Worm (Caenorhabditis elegans) whole organism, late embryonic: Measurements from ENCODE around the gene nhr-152.

Source experiments
- F13H6.1 ChIP-seq: sonication (generic microtip); optimal IDR thresholded peaks from 2 replicates; lab custom pipeline; 2016; ENCODE audit warnings: missing genetic modification characterization, missing compliant biosample characterization
- K02D7.2 ChIP-seq: sonication (generic microtip); optimal IDR thresholded peaks from 2 replicates; lab custom pipeline; 2017; ENCODE audit warnings: mild to moderate bottlenecking, missing genetic modification characterization, missing compliant biosample characterization
- K09A11.1 ChIP-seq: sonication (generic microtip); optimal IDR thresholded peaks from 2 replicates; lab custom pipeline; 2017; ENCODE audit warnings: antibody characterized with exemption, mild to moderate bottlenecking, missing genetic modification characterization, missing compliant biosample characterization; ENCODE audit not compliant: insufficient read depth
- T23F11.4 ChIP-seq: fragments of 200-800 bp; sonication (Bioruptor generic); optimal IDR thresholded peaks from 2 replicates; lab custom pipeline; 2018; ENCODE audit warnings: mild to moderate bottlenecking, missing genetic modification characterization, missing compliant biosample characterization
- Y22D7AL.16 ChIP-seq: sonication (generic microtip); optimal IDR thresholded peaks from 2 replicates; lab custom pipeline; 2016; ENCODE audit warnings: missing genetic modification characterization, missing compliant biosample characterization
- ceh-18 ChIP-seq: sonication (generic microtip); optimal IDR thresholded peaks from 2 replicates; lab custom pipeline; 2016; ENCODE audit warnings: missing genetic modification characterization, missing compliant biosample characterization
- ceh-19 ChIP-seq: fragments of 200-800 bp; sonication (Bioruptor generic); optimal IDR thresholded peaks from 2 replicates; lab custom pipeline; 2018; ENCODE audit warnings: mild to moderate bottlenecking, missing genetic modification characterization, missing compliant biosample characterization
- ceh-2 ChIP-seq: sonication (generic microtip); optimal IDR thresholded peaks from 2 replicates; lab custom pipeline; 2016; ENCODE audit warnings: missing genotype, missing genetic modification characterization, missing compliant biosample characterization
- ceh-22 ChIP-seq: sonication (generic microtip); optimal IDR thresholded peaks from 2 replicates; lab custom pipeline; 2017; ENCODE audit warnings: missing biosample characterization, missing genetic modification characterization
- ceh-24 ChIP-seq: sonication (generic microtip); optimal IDR thresholded peaks from 2 replicates; lab custom pipeline; 2016; ENCODE audit warnings: mild to moderate bottlenecking, missing genetic modification characterization, missing compliant biosample characterization
- ceh-31 ChIP-seq: sonication (generic microtip); optimal IDR thresholded peaks from 2 replicates; lab custom pipeline; 2016; ENCODE audit warnings: missing genetic modification characterization, missing compliant biosample characterization
- ceh-34 ChIP-seq: sonication (generic microtip); optimal IDR thresholded peaks from 2 replicates; lab custom pipeline; 2016; ENCODE audit warnings: mild to moderate bottlenecking, missing genetic modification characterization, missing compliant biosample characterization
- ceh-45 ChIP-seq: fragments of 200-800 bp; sonication (Bioruptor generic); IDR thresholded peaks from 2 replicates; pipeline ENCODE4 v1.3.6; 2022; ENCODE audit warnings: missing genetic modification reagents, missing genetic modification characterization, missing compliant biosample characterization
- ceh-48 ChIP-seq: sonication (generic microtip); optimal IDR thresholded peaks from 2 replicates; lab custom pipeline; 2016; ENCODE audit warnings: missing genetic modification characterization, inconsistent platforms, missing compliant biosample characterization
- ceh-6 ChIP-seq: fragments of 200-800 bp; sonication (Bioruptor generic); optimal IDR thresholded peaks from 2 replicates; lab custom pipeline; 2018; ENCODE audit warnings: mild to moderate bottlenecking, missing genetic modification characterization, missing compliant biosample characterization
- ceh-9 ChIP-seq: sonication (generic microtip); optimal IDR thresholded peaks from 2 replicates; lab custom pipeline; 2016; ENCODE audit warnings: mild to moderate bottlenecking, missing genetic modification characterization, inconsistent platforms, missing compliant biosample characterization
- che-1 ChIP-seq: sonication (generic microtip); optimal IDR thresholded peaks from 2 replicates; lab custom pipeline; 2016; ENCODE audit warnings: mild to moderate bottlenecking, missing genetic modification characterization, missing compliant biosample characterization
- dmd-4 ChIP-seq: sonication (generic microtip); optimal IDR thresholded peaks from 2 replicates; lab custom pipeline; 2016; ENCODE audit warnings: borderline replicate concordance, missing genetic modification characterization, missing compliant biosample characterization
- dve-1 ChIP-seq: sonication (generic microtip); optimal IDR thresholded peaks from 2 replicates; lab custom pipeline; 2017; ENCODE audit warnings: antibody characterized with exemption, mild to moderate bottlenecking, missing genetic modification characterization, missing compliant biosample characterization
- elt-2 ChIP-seq: sonication (generic microtip); optimal IDR thresholded peaks from 2 replicates; lab custom pipeline; 2016; ENCODE audit warnings: missing genetic modification reagents, missing genetic modification characterization, missing compliant biosample characterization
- elt-4 ChIP-seq: sonication (generic microtip); optimal IDR thresholded peaks from 2 replicates; lab custom pipeline; 2016; ENCODE audit warnings: missing genetic modification characterization, missing compliant biosample characterization
- eyg-1 ChIP-seq: sonication (generic microtip); optimal IDR thresholded peaks from 2 replicates; lab custom pipeline; 2016; ENCODE audit warnings: missing genotype, missing genetic modification characterization, missing compliant biosample characterization
- fkh-6 ChIP-seq: sonication (generic microtip); optimal IDR thresholded peaks from 2 replicates; lab custom pipeline; 2016; ENCODE audit warnings: missing genetic modification characterization, missing compliant biosample characterization
- hlh-13 ChIP-seq: fragments of 200-800 bp; sonication (Bioruptor generic); optimal IDR thresholded peaks from 2 replicates; lab custom pipeline; 2018; ENCODE audit warnings: mild to moderate bottlenecking, missing genetic modification characterization, missing compliant biosample characterization
- hlh-15 ChIP-seq: sonication (generic microtip); optimal IDR thresholded peaks from 2 replicates; lab custom pipeline; 2016; ENCODE audit warnings: missing genetic modification characterization, missing compliant biosample characterization
- hlh-30 ChIP-seq: sonication (generic microtip); optimal IDR thresholded peaks from 2 replicates; lab custom pipeline; 2017; ENCODE audit warnings: antibody characterized with exemption, missing genetic modification characterization, missing compliant biosample characterization; ENCODE audit not compliant: insufficient read depth
- hlh-6 ChIP-seq: sonication (generic microtip); optimal IDR thresholded peaks from 2 replicates; lab custom pipeline; 2016; ENCODE audit warnings: missing genotype, missing genetic modification characterization, missing compliant biosample characterization
- hlh-8 ChIP-seq: sonication (generic microtip); optimal IDR thresholded peaks from 2 replicates; lab custom pipeline; 2016; ENCODE audit warnings: missing genotype, missing genetic modification characterization, missing compliant biosample characterization
- lim-6 ChIP-seq: sonication (generic microtip); optimal IDR thresholded peaks from 2 replicates; lab custom pipeline; 2016; ENCODE audit warnings: missing genetic modification characterization, missing compliant biosample characterization
- madf-2 ChIP-seq: sonication (generic microtip); optimal IDR thresholded peaks from 2 replicates; lab custom pipeline; 2017; ENCODE audit warnings: missing genetic modification characterization, missing compliant biosample characterization
- mec-3 ChIP-seq: sonication (generic microtip); optimal IDR thresholded peaks from 2 replicates; lab custom pipeline; 2016; ENCODE audit warnings: borderline replicate concordance, missing genetic modification characterization, missing compliant biosample characterization
- nfya-1 ChIP-seq: sonication (generic microtip); optimal IDR thresholded peaks from 2 replicates; lab custom pipeline; 2017; ENCODE audit warnings: missing genetic modification characterization, mild to moderate bottlenecking, missing compliant biosample characterization, antibody characterized with exemption, moderate library complexity
- odd-2 ChIP-seq: sonication (generic microtip); optimal IDR thresholded peaks from 2 replicates; lab custom pipeline; 2017; ENCODE audit warnings: antibody characterized with exemption, mild to moderate bottlenecking, missing genetic modification characterization, missing compliant biosample characterization
- pag-3 ChIP-seq: sonication (generic microtip); optimal IDR thresholded peaks from 2 replicates; lab custom pipeline; 2016; ENCODE audit warnings: missing compliant biosample characterization, missing genetic modification characterization, borderline replicate concordance
- pat-9 ChIP-seq: fragments of 200-800 bp; sonication (Bioruptor generic); optimal IDR thresholded peaks from 2 replicates; lab custom pipeline; 2018; ENCODE audit warnings: mild to moderate bottlenecking, missing genetic modification characterization, moderate library complexity, missing compliant biosample characterization
- pha-2 ChIP-seq: sonication (generic microtip); optimal IDR thresholded peaks from 2 replicates; lab custom pipeline; 2017; ENCODE audit warnings: mild to moderate bottlenecking, missing genetic modification characterization, missing compliant biosample characterization
- pha-4 ChIP-seq: fragments of 150-350 bp; optimal IDR thresholded peaks from 2 replicates; lab custom pipeline; 2018; ENCODE audit warnings: missing biosample characterization, missing genetic modification reagents, missing genetic modification characterization
- pqm-1 ChIP-seq: sonication (generic microtip); optimal IDR thresholded peaks from 2 replicates; lab custom pipeline; 2016; ENCODE audit warnings: missing genetic modification characterization, missing compliant biosample characterization
- pros-1 ChIP-seq: fragments of 150-350 bp; optimal IDR thresholded peaks from 2 replicates; lab custom pipeline; 2014; ENCODE audit warnings: missing biosample characterization, missing genetic modification reagents, missing genetic modification characterization
- ref-2 ChIP-seq: sonication (generic microtip); optimal IDR thresholded peaks from 2 replicates; lab custom pipeline; 2016; ENCODE audit warnings: missing genetic modification characterization, missing compliant biosample characterization
- sdc-2 ChIP-seq: sonication (generic microtip); optimal IDR thresholded peaks from 2 replicates; lab custom pipeline; 2016; ENCODE audit warnings: missing genotype, missing genetic modification characterization, missing compliant biosample characterization
- sox-2 ChIP-seq: fragments of 200-800 bp; sonication (Bioruptor generic); IDR thresholded peaks from 2 replicates; pipeline ENCODE4 v1.3.6; 2022; ENCODE audit warnings: missing genetic modification reagents, missing genetic modification characterization, missing compliant biosample characterization
- sox-4 ChIP-seq: sonication (generic microtip); optimal IDR thresholded peaks from 2 replicates; lab custom pipeline; 2017; ENCODE audit warnings: mild to moderate bottlenecking, missing genetic modification characterization, inconsistent platforms, missing compliant biosample characterization
- syd-9 ChIP-seq: sonication (generic microtip); optimal IDR thresholded peaks from 2 replicates; lab custom pipeline; 2016; ENCODE audit warnings: mild to moderate bottlenecking, missing genetic modification characterization, moderate library complexity, missing compliant biosample characterization
- unc-3 ChIP-seq, 2 experiments: fragments of 200-800 bp in 1 of 2; sonication (Bioruptor generic) in 1 of 2; sonication (generic microtip) in 1 of 2; conservative IDR thresholded peaks in 1 of 2; optimal IDR thresholded peaks in 1 of 2; 2 replicates each; pipeline versions ENCODE4 v1.3.6 to Lab custom; 2016 to 2022; ENCODE audit warnings: missing compliant biosample characterization in 2 of 2, missing genetic modification characterization in 2 of 2, missing genetic modification reagents in 1 of 2
- unc-42 ChIP-seq: sonication (generic microtip); optimal IDR thresholded peaks from 2 replicates; lab custom pipeline; 2016; ENCODE audit warnings: missing genotype, missing genetic modification characterization, missing compliant biosample characterization
- unc-86 ChIP-seq: sonication (generic microtip); optimal IDR thresholded peaks from 2 replicates; lab custom pipeline; 2016; ENCODE audit warnings: missing genetic modification characterization, missing compliant biosample characterization
- ztf-16 ChIP-seq: sonication (generic microtip); optimal IDR thresholded peaks from 2 replicates; lab custom pipeline; 2017; ENCODE audit warnings: missing genetic modification characterization, missing compliant biosample characterization

Gene nhr-152

ce11 chrV:7728003-7728678 is 42.0 kb downstream of the nhr-152 start (continued):
- no peak for TF ChIP-seq K09A11.1 (tag; lab: Kevin White, UChicago)
- no peak for TF ChIP-seq eyg-1 (tag; lab: Kevin White, UChicago)
- TF ChIP-seq T23F11.4 (GFP tag; lab: Kevin White, UChicago) = peak; percentile 19
- no peak for TF ChIP-seq unc-3 (GFP tag; conservative IDR thresholded peaks at IDR 0.05; lab: Robert Waterston, UW)
- peak; percentile 51 for TF ChIP-seq unc-3 (tag; optimal IDR thresholded peaks at IDR 0.05; lab: Kevin White, UChicago)
- peak; percentile 29 for TF ChIP-seq hlh-13 (GFP tag; lab: Kevin White, UChicago)
- TF ChIP-seq mec-3 (tag; lab: Kevin White, UChicago) = no peak
- peak; percentile 47 for TF ChIP-seq ceh-19 (GFP tag; lab: Kevin White, UChicago)
- TF ChIP-seq pha-4 = no peak
- no peak for TF ChIP-seq ztf-16 (tag; lab: Kevin White, UChicago)
- no peak for TF ChIP-seq ceh-9
- no peak for TF ChIP-seq madf-2 (tag; lab: Kevin White, UChicago)
- no peak for TF ChIP-seq F13H6.1 (tag; lab: Kevin White, UChicago)
- no peak for TF ChIP-seq pha-2
- TF ChIP-seq ceh-6 = no peak
- TF ChIP-seq hlh-30 (tag; lab: Kevin White, UChicago) = no peak
- TF ChIP-seq pqm-1 (tag; lab: Kevin White, UChicago) = no peak
- no peak for TF ChIP-seq pag-3 (tag; lab: Kevin White, UChicago)
- peak; percentile 63 for TF ChIP-seq ceh-48 (tag; lab: Kevin White, UChicago)
- TF ChIP-seq unc-86 (tag; lab: Kevin White, UChicago) = no peak
- TF ChIP-seq ref-2 = peak; percentile 11
- peak; percentile 84 for TF ChIP-seq ceh-34
- peak; percentile 95 for TF ChIP-seq unc-42

ce11 chrV:7728679-7729027 is 42.5 kb downstream of the nhr-152 start, which contains the start of gene Y97E10C.1:
TSS of gene Y97E10C.1 (plus strand) at chrV:7728879.
- TF ChIP-seq ceh-18 (tag; lab: Kevin White, UChicago) (no peak), hlh-6 (tag; lab: Kevin White, UChicago) (no peak), ceh-45 (GFP tag; lab: Robert Waterston, UW) (no peak), odd-2 (no peak), elt-4 (tag; lab: Kevin White, UChicago) (no peak), ceh-19 (GFP tag; lab: Kevin White, UChicago) (no peak)

- TF ChIP-seq ceh-9 (no peak), sox-2 (no peak), Y22D7AL.16 (no peak), pha-2 (no peak), T23F11.4 (GFP tag; lab: Kevin White, UChicago) (peak; percentile 8), fkh-6 (tag; lab: Kevin White, UChicago) (no peak), nfya-1 (peak; percentile 3), ref-2 (no peak), che-1 (tag; lab: Kevin White, UChicago) (no peak), hlh-15 (tag; lab: Kevin White, UChicago) (no peak), dmd-4 (tag; lab: Kevin White, UChicago) (no peak), syd-9 (tag; lab: Kevin White, UChicago) (no peak), elt-2 (tag; lab: Kevin White, UChicago) (peak; percentile 5), ceh-48 (tag; lab: Kevin White, UChicago) (no peak), lim-6 (tag; lab: Kevin White, UChicago) (no peak), sdc-2 (tag; lab: Kevin White, UChicago) (no peak), ztf-16 (tag; lab: Kevin White, UChicago) (no peak), pat-9 (tag; lab: Kevin White, UChicago) (no peak), ceh-24 (tag; lab: Kevin White, UChicago) (no peak), ceh-22 (tag; lab: Kevin White, UChicago) (no peak), sox-4 (tag; lab: Kevin White, UChicago) (no peak), K02D7.2 (tag; lab: Kevin White, UChicago) (peak; percentile 7), ceh-2 (no peak), elt-4 (tag; lab: Kevin White, UChicago) (no peak), hlh-8 (tag; lab: Kevin White, UChicago) (no peak), pros-1 (tag; lab: Kevin White, UChicago) (no peak), ceh-31 (tag; lab: Kevin White, UChicago) (no peak), dve-1 (peak; percentile 15)
Measured at ce11 chrV:7730488-7730887, 44.3 kb downstream of the nhr-152 start.
